Worm (Caenorhabditis elegans): ENCODE results near the gene cyp-42A1.

ce11 chrV:18900437-18900836 lies 11.4 kb upstream of the cyp-42A1 start, which contains the start of gene nhr-243:
- TF ChIP-seq tra-4 (tag; optimal IDR thresholded peaks at IDR 0.05) (no peak), scrt-1 (GFP tag; IDR thresholded peaks at IDR 0.05) (no peak), hnd-1 (tag; optimal IDR thresholded peaks at IDR 0.05) (no peak), F13C5.2 (tag; optimal IDR thresholded peaks at IDR 0.05) (no peak), hmg-4 (GFP tag; optimal IDR thresholded peaks at IDR 0.05) (no peak), B0310.2 (tag; optimal IDR thresholded peaks at IDR 0.05) (no peak), tbx-37 (GFP tag; conservative IDR thresholded peaks at IDR 0.05) (no peak), flt-1 (GFP tag; IDR thresholded peaks at IDR 0.05) (no peak), hmbx-1 (tag; optimal IDR thresholded peaks at IDR 0.05) (no peak), sea-1 (GFP tag; conservative IDR thresholded peaks at IDR 0.05) (no peak)
